Worm (Caenorhabditis elegans) whole organism, young adult: Measurements from ENCODE around the gene ins-13.

Experiments
- B0261.1 ChIP-seq: sonication (generic microtip); optimal IDR thresholded peaks from 2 replicates; lab custom pipeline; 2016; ENCODE audit warnings: mild to moderate bottlenecking, missing genetic modification characterization, moderate library complexity, missing compliant biosample characterization
- Y67H2A.10 ChIP-seq: fragments of 200-800 bp; sonication (Bioruptor generic); conservative IDR thresholded peaks from 2 replicates; pipeline ENCODE4 v1.3.6; 2022; ENCODE audit warnings: missing genetic modification reagents, missing genetic modification characterization, missing compliant biosample characterization
- ama-1 ChIP-seq, 3 experiments: fragments of 150-350 bp in 1 of 3; sonication (generic microtip) in 2 of 3; optimal IDR thresholded peaks; 2 replicates each; lab custom pipeline; 2014 to 2018; ENCODE audit warnings: missing biosample characterization in 2 of 3, missing genetic modification characterization in 2 of 3, missing genetic modification reagents in 2 of 3
- attf-5 ChIP-seq: fragments of 200-800 bp; sonication (Bioruptor generic); optimal IDR thresholded peaks from 2 replicates; lab custom pipeline; 2018; ENCODE audit warnings: mild to moderate bottlenecking, missing genetic modification characterization, missing compliant biosample characterization
- dox-1 ChIP-seq: fragments of 200-800 bp; sonication (Bioruptor generic); IDR thresholded peaks from 2 replicates; pipeline ENCODE4 v1.3.6; 2022; ENCODE audit warnings: missing genetic modification reagents, missing genetic modification characterization, missing compliant biosample characterization
- egl-44 ChIP-seq: fragments of 200-800 bp; sonication (Bioruptor generic); IDR thresholded peaks from 2 replicates; pipeline ENCODE4 v1.3.6; 2022; ENCODE audit warnings: missing genetic modification reagents, missing genetic modification characterization, missing compliant biosample characterization
- zim-3 ChIP-seq: sonication (generic microtip); optimal IDR thresholded peaks from 2 replicates; lab custom pipeline; 2017; ENCODE audit warnings: mild to moderate bottlenecking, missing genetic modification characterization, moderate library complexity, missing compliant biosample characterization
- ztf-3 ChIP-seq: fragments of 200-800 bp; sonication (Bioruptor generic); optimal IDR thresholded peaks from 2 replicates; lab custom pipeline; 2018; ENCODE audit warnings: mild to moderate bottlenecking, missing genetic modification characterization, missing compliant biosample characterization

DNA sequence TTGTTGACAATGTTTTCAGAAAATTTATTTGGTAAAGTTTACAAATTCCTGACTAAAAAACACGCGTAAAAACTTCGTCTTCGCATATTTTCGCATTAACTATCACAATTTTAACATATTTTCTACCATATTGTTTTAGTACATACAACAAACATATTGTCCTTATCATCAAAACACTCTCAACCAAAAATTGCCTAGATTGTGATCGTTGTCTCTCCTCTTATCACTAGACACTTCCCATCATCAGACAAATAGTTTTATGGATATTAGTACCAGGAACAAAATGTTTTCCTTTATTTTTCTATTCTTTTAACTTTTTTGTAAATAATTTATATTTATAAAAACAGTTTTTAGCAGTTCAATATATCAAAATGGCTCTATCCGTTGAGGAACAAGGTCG lies 16.7 kb upstream of the ins-13 start, which contains the start of gene C17C3.3:
- TF ChIP-seq egl-44 (GFP tag; lab: Robert Waterston, UW), result no peak
- TF ChIP-seq Y67H2A.10 (GFP tag; lab: Robert Waterston, UW), result no peak
- TF ChIP-seq attf-5, result no peak
- TF ChIP-seq B0261.1 (tag; lab: Kevin White, UChicago), result no peak
- no peak for TF ChIP-seq ama-1 (optimal IDR thresholded peaks at IDR 0.05; lab: Kevin White, UChicago)
- TF ChIP-seq ama-1 (GFP tag; optimal IDR thresholded peaks at IDR 0.05; lab: Kevin White, UChicago), result no peak
- no peak for TF ChIP-seq zim-3 (tag; lab: Kevin White, UChicago)
- TF ChIP-seq dox-1 (GFP tag; lab: Robert Waterston, UW), result no peak
- no peak for TF ChIP-seq ztf-3 (GFP tag; lab: Kevin White, UChicago)
